Worm (Caenorhabditis elegans): ENCODE results near the gene C11D2.3.

ce11 chrIV:6172959-6173358, 21.3 kb downstream of the C11D2.3 start:
- TF ChIP-seq pqm-1 (tag; optimal IDR thresholded peaks at IDR 0.05) (no peak), F49E8.2 (tag; optimal IDR thresholded peaks at IDR 0.05; ENCODE audit: borderline replicate concordance) (no peak), ztf-11 (tag; optimal IDR thresholded peaks at IDR 0.05) (no peak), nhr-28 (tag; optimal IDR thresholded peaks at IDR 0.05) (no peak), F44E2.7 (GFP tag; IDR thresholded peaks at IDR 0.05) (no peak), unc-130 (GFP tag; optimal IDR thresholded peaks at IDR 0.05) (no peak)

Data from whole organism, L4 larva.